Fruit fly (Drosophila melanogaster) Kc167 (cell line): Measurements from ENCODE around the gene CG17239.

Source experiments
- Myc ChIP-seq: fragments of >200 bp; optimal IDR thresholded peaks from 2 replicates; lab custom pipeline; 2017; ENCODE audit warnings: missing external identifiers
- h ChIP-seq: fragments of >200 bp; optimal IDR thresholded peaks from 3 replicates; lab custom pipeline; 2018; ENCODE audit warnings: missing external identifiers
- insv ChIP-seq: fragments of >200 bp; optimal IDR thresholded peaks from 3 replicates; lab custom pipeline; 2018; ENCODE audit warnings: missing external identifiers
- psq ChIP-seq: fragments of >200 bp; optimal IDR thresholded peaks from 2 replicates; lab custom pipeline; 2017; ENCODE audit warnings: missing external identifiers

- TF ChIP-seq psq (lab: Kevin White, UChicago): no peak
- TF ChIP-seq h (lab: Kevin White, UChicago): no peak
- TF ChIP-seq insv (lab: Kevin White, UChicago): no peak
- no peak for TF ChIP-seq Myc (lab: Kevin White, UChicago)
Observed at dm6 chr2L:2263142-2263541, 11.0 kb upstream of the CG17239 start, which contains the start of gene CG4270.
